Worm (Caenorhabditis elegans): ENCODE results near the gene let-858.

- TF ChIP-seq fkh-10 (GFP tag; optimal IDR thresholded peaks at IDR 0.05) (no peak), blmp-1 (tag; optimal IDR thresholded peaks at IDR 0.05) (no peak), irx-1 (tag; optimal IDR thresholded peaks at IDR 0.05) (no peak), fos-1 (tag; optimal IDR thresholded peaks at IDR 0.05) (no peak), nhr-12 (tag; optimal IDR thresholded peaks at IDR 0.05) (no peak)
These were observed 5.3 kb upstream of the let-858 start for ce11 chrII:11016884-11017283.
